Fruit fly (Drosophila melanogaster) whole organism, embryonic: ENCODE data around the gene CG34427.

ENCODE experiments used
- Atf-2 ChIP-seq: fragments of 200-800 bp; sonication (Bioruptor generic); optimal IDR thresholded peaks from 2 replicates; lab custom pipeline; 2016; ENCODE audit warnings: missing biosample characterization, missing genetic modification characterization
- BEAF-32 ChIP-seq: fragments of 200-800 bp; sonication (Bioruptor generic); optimal IDR thresholded peaks from 3 replicates; lab custom pipeline; 2017; ENCODE audit warnings: missing biosample characterization, missing genetic modification characterization, mild to moderate bottlenecking, moderate library complexity, missing genetic modification reagents
- BtbVII ChIP-seq: fragments of 200-800 bp; sonication (Bioruptor generic); optimal IDR thresholded peaks from 3 replicates; lab custom pipeline; 2017; ENCODE audit warnings: missing biosample characterization, mild to moderate bottlenecking, missing genetic modification characterization
- CG10321 ChIP-seq: fragments of 200-800 bp; sonication (Bioruptor generic); IDR thresholded peaks from 2 replicates; pipeline ENCODE4 v1.3.6; 2022; ENCODE audit warnings: missing biosample characterization, missing genetic modification characterization
- CG10543 ChIP-seq: fragments of 200-800 bp; sonication (Bioruptor generic); optimal IDR thresholded peaks from 3 replicates; lab custom pipeline; 2017; ENCODE audit warnings: missing biosample characterization, mild to moderate bottlenecking, missing genetic modification characterization, moderate library complexity
- CG14441 ChIP-seq: fragments of 200-800 bp; sonication (Bioruptor generic); IDR thresholded peaks from 2 replicates; pipeline ENCODE4 v1.3.6; 2022; ENCODE audit warnings: missing biosample characterization, missing genetic modification characterization
- CG17829 ChIP-seq: fragments of 200-800 bp; optimal IDR thresholded peaks from 2 replicates; lab custom pipeline; 2019; ENCODE audit warnings: missing biosample characterization, mild to moderate bottlenecking, missing genetic modification characterization, moderate library complexity
- CG2199 ChIP-seq: fragments of 200-800 bp; sonication (Bioruptor generic); IDR thresholded peaks from 3 replicates; pipeline ENCODE4 v1.3.6; 2022; ENCODE audit warnings: missing biosample characterization, missing genetic modification characterization
- CG32767 ChIP-seq: fragments of 200-800 bp; sonication (Bioruptor generic); IDR thresholded peaks from 2 replicates; pipeline ENCODE4 v1.3.6; 2022; ENCODE audit warnings: missing biosample characterization, missing genetic modification characterization
- CG6854 ChIP-seq: fragments of 200-800 bp; sonication (Bioruptor generic); optimal IDR thresholded peaks from 3 replicates; lab custom pipeline; 2017; ENCODE audit warnings: missing biosample characterization, mild to moderate bottlenecking, missing genetic modification characterization
- CG9437 ChIP-seq: fragments of 200-800 bp; sonication (Bioruptor generic); optimal IDR thresholded peaks from 2 replicates; lab custom pipeline; 2018; ENCODE audit warnings: missing biosample characterization, mild to moderate bottlenecking, missing genetic modification characterization
- Chrac-16 ChIP-seq: fragments of 200-800 bp; sonication (Bioruptor generic); optimal IDR thresholded peaks from 3 replicates; lab custom pipeline; 2016; ENCODE audit warnings: missing biosample characterization, missing genetic modification characterization
- Dip2 ChIP-seq: fragments of 200-800 bp; sonication (Bioruptor generic); IDR thresholded peaks from 2 replicates; pipeline ENCODE4 v1.3.6; 2022; ENCODE audit warnings: missing biosample characterization, missing genetic modification characterization
- Ets97D ChIP-seq: fragments of 200-800 bp; sonication (Bioruptor generic); optimal IDR thresholded peaks from 3 replicates; lab custom pipeline; 2016; ENCODE audit warnings: missing biosample characterization, missing genetic modification characterization
- Gsc ChIP-seq: fragments of 200-800 bp; sonication (Bioruptor generic); IDR thresholded peaks from 2 replicates; pipeline ENCODE4 v1.3.6; 2022; ENCODE audit warnings: missing biosample characterization, missing genetic modification characterization
- Med ChIP-seq: fragments of 200-800 bp; sonication (Bioruptor generic); peaks from one replicate; lab custom pipeline; 2016; ENCODE audit warnings: missing biosample characterization, missing genetic modification characterization, mild to moderate bottlenecking, inconsistent platforms, moderate library complexity
- NK7.1 ChIP-seq: fragments of 200-800 bp; sonication (Bioruptor generic); optimal IDR thresholded peaks from 3 replicates; lab custom pipeline; 2016; ENCODE audit warnings: missing biosample characterization, missing genetic modification characterization
- Pdp1 ChIP-seq, 2 experiments: fragments of 200-800 bp; sonication (Bioruptor generic); optimal IDR thresholded peaks; 3 replicates each; lab custom pipeline; 2016; ENCODE audit warnings: missing biosample characterization in 2 of 2, missing genetic modification characterization in 2 of 2, mild to moderate bottlenecking in 1 of 2, moderate library complexity in 1 of 2
- Sry-β ChIP-seq: fragments of 200-800 bp; sonication (Bioruptor generic); optimal IDR thresholded peaks from 2 replicates; lab custom pipeline; 2018; ENCODE audit warnings: missing biosample characterization, mild to moderate bottlenecking, missing genetic modification characterization, moderate library complexity
- Sry-δ ChIP-seq: fragments of 200-800 bp; sonication (Bioruptor generic); optimal IDR thresholded peaks from 2 replicates; lab custom pipeline; 2016; ENCODE audit warnings: missing biosample characterization, missing genetic modification characterization
- chif ChIP-seq, 2 experiments: fragments of 200-800 bp; sonication (Bioruptor generic); optimal IDR thresholded peaks; 3 replicates each; lab custom pipeline; 2016; ENCODE audit warnings: missing biosample characterization in 2 of 2, missing genetic modification characterization in 2 of 2
- exex ChIP-seq: fragments of 200-800 bp; sonication (Bioruptor generic); optimal IDR thresholded peaks from 4 replicates; lab custom pipeline; 2018; ENCODE audit warnings: missing biosample characterization, mild to moderate bottlenecking, missing genetic modification characterization, moderate library complexity
- gce ChIP-seq: fragments of 200-800 bp; sonication (Bioruptor generic); IDR thresholded peaks from 3 replicates; pipeline ENCODE4 v1.3.6; 2022; ENCODE audit warnings: missing biosample characterization, missing genetic modification characterization
- gcm2 ChIP-seq: fragments of 200-800 bp; sonication (Bioruptor generic); optimal IDR thresholded peaks from 2 replicates; lab custom pipeline; 2016; ENCODE audit warnings: missing biosample characterization, missing genetic modification characterization
- gsb ChIP-seq: fragments of 200-800 bp; sonication (Bioruptor generic); IDR thresholded peaks from 2 replicates; pipeline ENCODE4 v1.3.6; 2022; ENCODE audit warnings: missing biosample characterization, missing genetic modification characterization
- lilli ChIP-seq: fragments of 200-800 bp; sonication (Bioruptor generic); optimal IDR thresholded peaks from 3 replicates; lab custom pipeline; 2016; ENCODE audit warnings: missing biosample characterization, missing genetic modification characterization
- mam ChIP-seq: fragments of 200-800 bp; sonication (Bioruptor generic); optimal IDR thresholded peaks from 3 replicates; lab custom pipeline; 2016; ENCODE audit warnings: missing biosample characterization, missing genetic modification characterization
- mirr ChIP-seq: fragments of 200-800 bp; sonication (Bioruptor generic); optimal IDR thresholded peaks from 3 replicates; lab custom pipeline; 2018; ENCODE audit warnings: missing biosample characterization, mild to moderate bottlenecking, missing genetic modification characterization
- pros ChIP-seq: fragments of 200-800 bp; sonication (Bioruptor generic); optimal IDR thresholded peaks from 3 replicates; lab custom pipeline; 2019; ENCODE audit warnings: missing biosample characterization, mild to moderate bottlenecking, missing genetic modification characterization, moderate library complexity
- ranshi ChIP-seq: fragments of 200-800 bp; sonication (Bioruptor generic); IDR thresholded peaks from 2 replicates; pipeline ENCODE4 v1.3.6; 2022; ENCODE audit warnings: missing biosample characterization, missing genetic modification characterization
- sc ChIP-seq, 3 experiments: fragments of >200 bp in 2 of 3; fragments of 200-800 bp in 1 of 3; sonication (Bioruptor generic) in 1 of 3; optimal IDR thresholded peaks; 2 replicates in 2 of 3; 3 replicates in 1 of 3; lab custom pipeline; 2017; ENCODE audit warnings: mild to moderate bottlenecking in 1 of 3, missing biosample characterization in 1 of 3, missing genetic modification characterization in 1 of 3, missing genetic modification reagents in 1 of 3
- sens ChIP-seq: fragments of 200-800 bp; sonication (Bioruptor generic); peaks from one replicate; lab custom pipeline; 2016; ENCODE audit warnings: missing biosample characterization, missing genetic modification characterization
- sima ChIP-seq: fragments of 200-800 bp; sonication (Bioruptor generic); optimal IDR thresholded peaks from 2 replicates; lab custom pipeline; 2016; ENCODE audit warnings: missing biosample characterization, missing genetic modification characterization
- slou ChIP-seq: fragments of 200-800 bp; sonication (Bioruptor generic); optimal IDR thresholded peaks from 3 replicates; lab custom pipeline; 2016; ENCODE audit warnings: missing biosample characterization, missing genetic modification characterization
- sug ChIP-seq: fragments of 200-800 bp; optimal IDR thresholded peaks from 2 replicates; lab custom pipeline; 2019; ENCODE audit warnings: missing biosample characterization, mild to moderate bottlenecking, missing genetic modification characterization, moderate library complexity
- toy ChIP-seq: fragments of 200-800 bp; sonication (Bioruptor generic); IDR thresholded peaks from 2 replicates; pipeline ENCODE4 v1.3.6; 2022; ENCODE audit warnings: missing biosample characterization, missing genetic modification characterization
- unc-4 ChIP-seq: fragments of 200-800 bp; sonication (Bioruptor generic); IDR thresholded peaks from 2 replicates; pipeline ENCODE4 v1.3.6; 2022; ENCODE audit warnings: missing biosample characterization, missing genetic modification characterization; ENCODE audit not compliant: partially characterized antibody
- unpg ChIP-seq: fragments of 200-800 bp; sonication (Bioruptor generic); optimal IDR thresholded peaks from 3 replicates; lab custom pipeline; 2018; ENCODE audit warnings: missing biosample characterization, mild to moderate bottlenecking, missing genetic modification characterization, moderate library complexity
- zfh2 ChIP-seq: fragments of 200-800 bp; sonication (Bioruptor generic); optimal IDR thresholded peaks from 2 replicates; lab custom pipeline; 2016; ENCODE audit warnings: missing biosample characterization, missing genetic modification characterization

Gene CG34427

DNA sequence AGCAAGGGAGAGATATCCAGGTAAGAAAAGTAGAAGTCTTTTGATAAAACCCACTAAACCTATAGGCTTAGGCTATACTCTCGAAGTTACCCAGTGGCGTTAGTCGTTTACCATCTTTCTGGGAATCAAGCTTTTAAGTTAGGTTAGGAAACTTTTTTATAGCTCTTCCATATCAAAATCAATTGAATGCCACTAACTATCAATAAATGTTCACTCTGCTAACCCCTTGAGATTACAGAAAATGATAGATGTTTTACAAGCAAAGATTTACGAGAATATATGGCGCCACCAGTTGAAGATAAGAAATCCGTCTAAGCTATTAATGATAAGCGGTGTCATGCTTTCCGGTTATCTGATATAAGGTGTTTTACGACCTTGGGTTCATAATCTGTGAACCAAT lies 16.9 kb upstream of the CG34427 start (continued):
- no peak for TF ChIP-seq CG32767 (GFP tag; lab: Robert Waterston, UW)
- no peak for TF ChIP-seq CG17829 (tag; lab: Kevin White, UChicago)
- no peak for TF ChIP-seq Dip2
- TF ChIP-seq CG14441 (GFP tag; lab: Robert Waterston, UW): no peak
- no peak for TF ChIP-seq mam (GFP tag; lab: Kevin White, UChicago)
- no peak for TF ChIP-seq CG6854 (GFP tag; lab: Kevin White, UChicago)
- TF ChIP-seq Gsc: no peak
- TF ChIP-seq CG10543 (GFP tag; lab: Kevin White, UChicago): no peak
- no peak for TF ChIP-seq lilli
- TF ChIP-seq BEAF-32: no peak
- TF ChIP-seq slou (GFP tag; lab: Kevin White, UChicago): no peak
- no peak for TF ChIP-seq chif (GFP tag; optimal IDR thresholded peaks at IDR 0.05; lab: Kevin White, UChicago)
- TF ChIP-seq sug (tag; lab: Kevin White, UChicago): peak; percentile 44
- TF ChIP-seq zfh2 (GFP tag; lab: Kevin White, UChicago): no peak
- TF ChIP-seq Atf-2: no peak
- TF ChIP-seq gsb (GFP tag; lab: Robert Waterston, UW): no peak
- no peak for TF ChIP-seq gce
- no peak for TF ChIP-seq Sry-β
- TF ChIP-seq ranshi (GFP tag; lab: Robert Waterston, UW): no peak
- no peak for TF ChIP-seq gcm2 (GFP tag; lab: Kevin White, UChicago)
- TF ChIP-seq sc (optimal IDR thresholded peaks at IDR 0.05; lab: Kevin White, UChicago): no peak
- no peak for TF ChIP-seq sc (GFP tag; optimal IDR thresholded peaks at IDR 0.05; lab: Kevin White, UChicago)
- no peak for TF ChIP-seq NK7.1 (GFP tag; lab: Kevin White, UChicago)
- TF ChIP-seq Med (GFP tag; lab: Kevin White, UChicago): no peak
- no peak for TF ChIP-seq CG10321 (GFP tag; lab: Robert Waterston, UW)
- no peak for TF ChIP-seq toy (GFP tag; lab: Robert Waterston, UW)
- peak; percentile 40 for TF ChIP-seq sens (GFP tag; lab: Kevin White, UChicago)
- TF ChIP-seq Ets97D (GFP tag; lab: Kevin White, UChicago): no peak
- TF ChIP-seq pros: no peak
- peak; percentile 33 for TF ChIP-seq mirr (GFP tag; lab: Kevin White, UChicago)
- no peak for TF ChIP-seq Sry-δ (GFP tag; lab: Kevin White, UChicago)
- TF ChIP-seq, all 482 proteins: peak for 9

DNA sequence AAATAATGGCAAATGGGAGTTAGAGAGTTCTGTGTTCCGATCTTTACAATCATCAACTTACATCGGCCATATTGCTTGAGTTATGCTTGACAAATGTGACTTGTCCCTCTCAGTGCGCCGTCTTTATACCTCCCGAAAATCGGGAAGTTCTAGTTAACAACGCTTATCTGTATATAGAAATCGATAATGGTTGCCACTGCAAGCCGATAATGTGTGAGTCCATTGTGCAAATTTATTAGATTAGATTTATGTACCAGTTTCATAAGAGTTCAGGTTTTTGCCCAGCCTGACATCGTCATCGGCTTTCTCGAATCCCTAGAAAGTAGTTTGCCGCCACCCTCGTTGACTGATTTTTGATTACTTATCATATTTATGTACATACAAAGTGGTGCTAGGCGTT lies 16.1 kb upstream of the CG34427 start, which contains the start of gene Acbp5:
Gene Acbp5, minus strand, starts transcription at position 101 of the 400 bp plus-strand sequence.
- TF ChIP-seq Chrac-16 (GFP tag; lab: Kevin White, UChicago) (no peak), CG9437 (GFP tag; lab: Kevin White, UChicago) (no peak), exex (tag; lab: Kevin White, UChicago) (peak; percentile 53), unpg (GFP tag; lab: Kevin White, UChicago) (no peak), Pdp1 (GFP tag; optimal IDR thresholded peaks at IDR 0.05; lab: Kevin White, UChicago) (peak in 1 of 2 experiments; percentile 5)

DNA sequence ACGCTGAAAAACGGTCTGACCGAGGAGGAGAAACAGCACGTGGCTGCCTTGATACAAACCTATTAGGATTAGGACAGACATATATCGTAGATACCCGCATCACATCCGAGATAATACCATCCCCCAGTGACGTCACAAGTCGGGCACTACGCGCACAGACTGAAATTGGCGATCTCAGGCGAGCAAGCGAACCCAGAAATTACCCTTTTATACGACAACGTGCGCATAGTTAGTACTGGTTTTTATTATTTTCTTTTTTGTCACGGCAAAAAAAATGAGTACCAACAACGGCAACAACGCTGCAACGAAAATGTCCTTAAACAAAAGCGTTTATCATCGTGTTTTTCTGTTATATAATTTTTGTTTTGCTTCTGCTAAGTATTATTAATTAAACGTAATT lies 6.4 kb upstream of the CG34427 start:
- TF ChIP-seq Pdp1 (GFP tag; optimal IDR thresholded peaks at IDR 0.05; lab: Kevin White, UChicago) (peak in 1 of 2 experiments; percentile 67), sima (GFP tag; lab: Kevin White, UChicago) (no peak), BtbVII (GFP tag; lab: Kevin White, UChicago) (no peak), CG2199 (GFP tag; lab: Robert Waterston, UW) (peak; percentile 93), unc-4 (GFP tag; lab: Robert Waterston, UW) (no peak)
